Worm (Caenorhabditis elegans) whole organism, L1 larva: ENCODE data around the gene T08D10.4.

Source experiments
- ces-1 ChIP-seq: fragments of 150-350 bp; optimal IDR thresholded peaks from 2 replicates; lab custom pipeline; 2014; ENCODE audit warnings: missing biosample characterization, missing genetic modification reagents, missing genetic modification characterization
- elt-2 ChIP-seq: sonication (generic microtip); optimal IDR thresholded peaks from 2 replicates; lab custom pipeline; 2016; ENCODE audit warnings: missing genetic modification characterization, mild to moderate bottlenecking, inconsistent platforms, missing compliant biosample characterization, missing genetic modification reagents
- fkh-10 ChIP-seq: sonication (generic microtip); optimal IDR thresholded peaks from 2 replicates; lab custom pipeline; 2017; ENCODE audit warnings: missing biosample characterization, missing genetic modification reagents, missing genetic modification characterization
- fos-1 ChIP-seq: fragments of 150-350 bp; optimal IDR thresholded peaks from 2 replicates; lab custom pipeline; 2014; ENCODE audit warnings: missing biosample characterization, missing genetic modification characterization
- lin-39 ChIP-seq: fragments of 150-350 bp; optimal IDR thresholded peaks from 2 replicates; lab custom pipeline; 2014; ENCODE audit warnings: missing biosample characterization, missing genetic modification reagents, missing genetic modification characterization
- lsy-2 ChIP-seq, 2 experiments: fragments of 150-350 bp; optimal IDR thresholded peaks; 2 replicates each; lab custom pipeline; 2014; ENCODE audit warnings: missing biosample characterization in 2 of 2, missing genetic modification characterization in 2 of 2
- nhr-11 ChIP-seq: fragments of 150-350 bp; optimal IDR thresholded peaks from 2 replicates; lab custom pipeline; 2014; ENCODE audit warnings: missing biosample characterization, missing genetic modification characterization
- nhr-19 ChIP-seq: fragments of 200-800 bp; sonication (Bioruptor generic); conservative IDR thresholded peaks from 2 replicates; pipeline ENCODE4 v1.3.6; 2022; ENCODE audit warnings: missing genetic modification characterization, missing compliant biosample characterization
- snpc-4 ChIP-seq: fragments of 150-350 bp; optimal IDR thresholded peaks from 2 replicates; lab custom pipeline; 2014; ENCODE audit warnings: missing biosample characterization, missing genetic modification characterization
- sox-4 ChIP-seq: sonication (generic microtip); optimal IDR thresholded peaks from 2 replicates; lab custom pipeline; 2016; ENCODE audit warnings: missing genetic modification characterization, missing compliant biosample characterization

ce11 chrX:11937343-11937935 lies 15.7 kb downstream of the T08D10.4 start:
- TF ChIP-seq fos-1 (tag; lab: Kevin White, UChicago): peak; percentile 99
- peak; percentile 99 for TF ChIP-seq fkh-10
- peak; percentile 94 for TF ChIP-seq lsy-2 (tag; optimal IDR thresholded peaks at IDR 0.05; lab: Kevin White, UChicago)
- peak; percentile 94 for TF ChIP-seq elt-2 (tag; lab: Kevin White, UChicago)
- TF ChIP-seq nhr-19 (GFP tag; lab: Robert Waterston, UW): peak; percentile 98
- peak; percentile 99 for TF ChIP-seq nhr-11 (tag; lab: Kevin White, UChicago)
- TF ChIP-seq lin-39 (tag; lab: Kevin White, UChicago): peak; percentile 98
- peak; percentile 87 for TF ChIP-seq snpc-4 (tag; lab: Kevin White, UChicago)
- TF ChIP-seq sox-4 (tag; lab: Kevin White, UChicago): peak; percentile 99
- peak; percentile 73 for TF ChIP-seq ces-1 (GFP tag; lab: Kevin White, UChicago)
